Fruit fly (Drosophila melanogaster) whole organism, adult: ENCODE data around the gene mthl2.

Source experiments
- CG11617 ChIP-seq: fragments of 200-800 bp; sonication (Bioruptor generic); optimal IDR thresholded peaks from 2 replicates; lab custom pipeline; 2017; ENCODE audit warnings: mild to moderate bottlenecking, missing biosample characterization, missing genetic modification reagents, missing genetic modification characterization
- CG12768 ChIP-seq: fragments of 200-800 bp; sonication (Bioruptor generic); optimal IDR thresholded peaks from 2 replicates; lab custom pipeline; 2017; ENCODE audit warnings: missing biosample characterization, missing genetic modification characterization, mild to moderate bottlenecking, moderate library complexity, missing genetic modification reagents
- CG14711 ChIP-seq: fragments of 200-800 bp; sonication (Bioruptor generic); optimal IDR thresholded peaks from 2 replicates; lab custom pipeline; 2018; ENCODE audit warnings: missing biosample characterization, mild to moderate bottlenecking, missing genetic modification characterization, moderate library complexity
- CG1620 ChIP-seq: fragments of 200-800 bp; sonication (Bioruptor generic); optimal IDR thresholded peaks from 2 replicates; lab custom pipeline; 2016; ENCODE audit warnings: missing biosample characterization, missing genetic modification characterization
- CG33017 ChIP-seq: fragments of 200-800 bp; sonication (Bioruptor generic); optimal IDR thresholded peaks from 2 replicates; lab custom pipeline; 2018; ENCODE audit warnings: missing biosample characterization, mild to moderate bottlenecking, missing genetic modification characterization, moderate library complexity
- CG5204 ChIP-seq: fragments of 200-800 bp; sonication (Bioruptor generic); optimal IDR thresholded peaks from 2 replicates; lab custom pipeline; 2016; ENCODE audit warnings: missing biosample characterization, missing genetic modification characterization
- CG7045 ChIP-seq: fragments of 200-800 bp; sonication (Bioruptor generic); optimal IDR thresholded peaks from 2 replicates; lab custom pipeline; 2017; ENCODE audit warnings: missing biosample characterization, mild to moderate bottlenecking, missing genetic modification characterization
- CG7101 ChIP-seq: fragments of 200-800 bp; sonication (Bioruptor generic); optimal IDR thresholded peaks from 2 replicates; lab custom pipeline; 2018; ENCODE audit warnings: missing biosample characterization, mild to moderate bottlenecking, missing genetic modification characterization, moderate library complexity
- Clk ChIP-seq: fragments of 200-800 bp; sonication (Bioruptor generic); optimal IDR thresholded peaks from 2 replicates; lab custom pipeline; 2017; ENCODE audit warnings: missing biosample characterization, missing genetic modification characterization
- Crg-1 ChIP-seq: fragments of 200-800 bp; sonication (Bioruptor generic); optimal IDR thresholded peaks from 2 replicates; lab custom pipeline; 2016; ENCODE audit warnings: missing biosample characterization, missing genetic modification characterization
- Hr96 ChIP-seq: fragments of 200-800 bp; sonication (Bioruptor generic); optimal IDR thresholded peaks from 2 replicates; lab custom pipeline; 2016; ENCODE audit warnings: missing biosample characterization, missing genetic modification characterization
- Mnt ChIP-seq: fragments of 200-800 bp; sonication (Bioruptor generic); optimal IDR thresholded peaks from 2 replicates; lab custom pipeline; 2016; ENCODE audit warnings: missing biosample characterization, mild to moderate bottlenecking, missing genetic modification characterization
- bab1 ChIP-seq: fragments of 200-800 bp; sonication (Bioruptor generic); optimal IDR thresholded peaks from 3 replicates; lab custom pipeline; 2019; ENCODE audit warnings: missing biosample characterization, mild to moderate bottlenecking, missing genetic modification characterization, moderate library complexity
- cic ChIP-seq: fragments of 200-800 bp; sonication (Bioruptor generic); optimal IDR thresholded peaks from 2 replicates; lab custom pipeline; 2017; ENCODE audit warnings: missing biosample characterization, mild to moderate bottlenecking, missing genetic modification characterization, moderate library complexity
- cnc ChIP-seq, 2 experiments: fragments of >200 bp; optimal IDR thresholded peaks; 2 replicates each; lab custom pipeline; 2017
- kay ChIP-seq: fragments of 200-800 bp; sonication (Bioruptor generic); peaks from one replicate; lab custom pipeline; 2016; ENCODE audit warnings: missing biosample characterization, missing genetic modification characterization, borderline replicate concordance
- ovo ChIP-seq: fragments of 200-800 bp; sonication (Bioruptor generic); optimal IDR thresholded peaks from 2 replicates; lab custom pipeline; 2016; ENCODE audit warnings: missing biosample characterization, missing genetic modification characterization
- pad ChIP-seq: fragments of 200-800 bp; sonication (Bioruptor generic); optimal IDR thresholded peaks from 3 replicates; lab custom pipeline; 2017; ENCODE audit warnings: missing biosample characterization, missing genetic modification characterization, mild to moderate bottlenecking, moderate library complexity, missing genetic modification reagents
- tj ChIP-seq: fragments of 200-800 bp; sonication (Bioruptor generic); optimal IDR thresholded peaks from 3 replicates; lab custom pipeline; 2017; ENCODE audit warnings: missing biosample characterization, mild to moderate bottlenecking, missing genetic modification characterization, moderate library complexity
- toe ChIP-seq: fragments of 200-800 bp; sonication (Bioruptor generic); optimal IDR thresholded peaks from 2 replicates; lab custom pipeline; 2016; ENCODE audit warnings: missing biosample characterization, missing genetic modification characterization

The mthl2 gene

dm6 chr3L:5631917-5632316 lies 27.3 kb downstream of the mthl2 start:
- TF ChIP-seq kay (peak; percentile 78), Hr96 (GFP tag; lab: Kevin White, UChicago) (no peak)

dm6 chr3L:5633247-5634187 lies 28.9 kb downstream of the mthl2 start:
- TF ChIP-seq CG5204 (GFP tag; lab: Kevin White, UChicago) (no peak), bab1 (GFP tag; lab: Kevin White, UChicago) (no peak), CG1620 (GFP tag; lab: Kevin White, UChicago) (no peak), Hr96 (GFP tag; lab: Kevin White, UChicago) (no peak), CG12768 (GFP tag; lab: Kevin White, UChicago) (no peak), cnc (optimal IDR thresholded peaks at IDR 0.05; lab: Kevin White, UChicago) (no peak), kay (no peak), Crg-1 (GFP tag; lab: Kevin White, UChicago) (no peak), CG11617 (GFP tag; lab: Kevin White, UChicago) (no peak), CG14711 (tag; lab: Kevin White, UChicago) (no peak), CG7101 (tag; lab: Kevin White, UChicago) (no peak), Clk (GFP tag; lab: Kevin White, UChicago) (no peak), Mnt (no peak), cic (GFP tag; lab: Kevin White, UChicago) (no peak), tj (GFP tag; lab: Kevin White, UChicago) (no peak), pad (GFP tag; lab: Kevin White, UChicago) (no peak), ovo (GFP tag; lab: Kevin White, UChicago) (no peak), CG7045 (GFP tag; lab: Kevin White, UChicago) (no peak), toe (GFP tag; lab: Kevin White, UChicago) (no peak)

- no peak for TF ChIP-seq cnc (optimal IDR thresholded peaks at IDR 0.05; lab: Kevin White, UChicago)
- no peak for TF ChIP-seq Mnt
- no peak for TF ChIP-seq cic (GFP tag; lab: Kevin White, UChicago)
- TF ChIP-seq Crg-1 (GFP tag; lab: Kevin White, UChicago) = no peak
- no peak for TF ChIP-seq bab1 (GFP tag; lab: Kevin White, UChicago)
- no peak for TF ChIP-seq Hr96 (GFP tag; lab: Kevin White, UChicago)
- no peak for TF ChIP-seq Clk (GFP tag; lab: Kevin White, UChicago)
- TF ChIP-seq CG11617 (GFP tag; lab: Kevin White, UChicago) = no peak
- TF ChIP-seq CG33017 (tag; lab: Kevin White, UChicago) = no peak
- no peak for TF ChIP-seq pad (GFP tag; lab: Kevin White, UChicago)
- TF ChIP-seq ovo (GFP tag; lab: Kevin White, UChicago) = no peak
- TF ChIP-seq CG14711 (tag; lab: Kevin White, UChicago) = no peak
- no peak for TF ChIP-seq CG1620 (GFP tag; lab: Kevin White, UChicago)
- TF ChIP-seq CG7045 (GFP tag; lab: Kevin White, UChicago) = no peak
- no peak for TF ChIP-seq tj (GFP tag; lab: Kevin White, UChicago)
- TF ChIP-seq CG12768 (GFP tag; lab: Kevin White, UChicago) = no peak
- no peak for TF ChIP-seq CG7101 (tag; lab: Kevin White, UChicago)
These were observed 29.8 kb downstream of the mthl2 start for dm6 chr3L:5634188-5634894.

- TF ChIP-seq Clk (GFP tag; lab: Kevin White, UChicago) (no peak), cnc (optimal IDR thresholded peaks at IDR 0.05; lab: Kevin White, UChicago) (no peak), CG5204 (GFP tag; lab: Kevin White, UChicago) (no peak), Hr96 (GFP tag; lab: Kevin White, UChicago) (no peak), CG7045 (GFP tag; lab: Kevin White, UChicago) (no peak), toe (GFP tag; lab: Kevin White, UChicago) (no peak), cic (GFP tag; lab: Kevin White, UChicago) (no peak), tj (GFP tag; lab: Kevin White, UChicago) (no peak), CG12768 (GFP tag; lab: Kevin White, UChicago) (no peak), ovo (GFP tag; lab: Kevin White, UChicago) (no peak), CG7101 (tag; lab: Kevin White, UChicago) (no peak)
These were observed 30.8 kb downstream of the mthl2 start for dm6 chr3L:5635237-5636025.

dm6 chr3L:5637477-5637876 lies 32.9 kb downstream of the mthl2 start:
- TF ChIP-seq CG5204 (GFP tag; lab: Kevin White, UChicago) (no peak), cnc (optimal IDR thresholded peaks at IDR 0.05; lab: Kevin White, UChicago) (no peak), CG7045 (GFP tag; lab: Kevin White, UChicago) (no peak), Hr96 (GFP tag; lab: Kevin White, UChicago) (no peak), Crg-1 (GFP tag; lab: Kevin White, UChicago) (no peak), CG33017 (tag; lab: Kevin White, UChicago) (no peak), tj (GFP tag; lab: Kevin White, UChicago) (no peak), CG7101 (tag; lab: Kevin White, UChicago) (no peak), CG1620 (GFP tag; lab: Kevin White, UChicago) (no peak)
